Worm (Caenorhabditis elegans) whole organism, young adult: Measurements from ENCODE around the gene rbm-28.

ENCODE experiments used
- C06A6.2 ChIP-seq: fragments of 200-800 bp; sonication (Bioruptor generic); conservative IDR thresholded peaks from 2 replicates; pipeline ENCODE4 v1.3.6; 2022; ENCODE audit warnings: missing genetic modification characterization, missing compliant biosample characterization
- F23B12.7 ChIP-seq: sonication (generic microtip); optimal IDR thresholded peaks from 2 replicates; lab custom pipeline; 2017; ENCODE audit warnings: missing genetic modification characterization, mild to moderate bottlenecking, missing compliant biosample characterization, antibody characterized with exemption, moderate library complexity; ENCODE audit not compliant: insufficient read depth
- F33H1.4 ChIP-seq: fragments of 200-800 bp; sonication (Bioruptor generic); IDR thresholded peaks from 2 replicates; pipeline ENCODE4 v1.3.6; 2022; ENCODE audit warnings: missing genetic modification reagents, missing genetic modification characterization, missing compliant biosample characterization
- Y53G8AR.9 ChIP-seq: fragments of 200-800 bp; sonication (Bioruptor generic); conservative IDR thresholded peaks from 2 replicates; pipeline ENCODE4 v1.3.6; 2022; ENCODE audit warnings: missing genetic modification reagents, missing genetic modification characterization, missing compliant biosample characterization
- Y67H2A.10 ChIP-seq: fragments of 200-800 bp; sonication (Bioruptor generic); conservative IDR thresholded peaks from 2 replicates; pipeline ENCODE4 v1.3.6; 2022; ENCODE audit warnings: missing genetic modification reagents, missing genetic modification characterization, missing compliant biosample characterization
- ZK185.1 ChIP-seq: sonication (generic microtip); optimal IDR thresholded peaks from 2 replicates; lab custom pipeline; 2016; ENCODE audit warnings: mild to moderate bottlenecking, missing genetic modification characterization, missing compliant biosample characterization; ENCODE audit not compliant: poor library complexity, severe bottlenecking
- aptf-2 ChIP-seq: fragments of 200-800 bp; sonication (Bioruptor generic); conservative IDR thresholded peaks from 2 replicates; pipeline ENCODE4 v1.3.6; 2022; ENCODE audit warnings: missing genetic modification reagents, missing genetic modification characterization, missing compliant biosample characterization
- cebp-1 ChIP-seq, 2 experiments: fragments of 200-800 bp in 1 of 2; sonication (Bioruptor generic) in 1 of 2; sonication (generic microtip) in 1 of 2; IDR thresholded peaks in 1 of 2; optimal IDR thresholded peaks in 1 of 2; 2 replicates each; pipeline versions ENCODE4 v1.3.6 to Lab custom; 2017 to 2022; ENCODE audit warnings: missing compliant biosample characterization in 2 of 2, missing genetic modification characterization in 2 of 2, mild to moderate bottlenecking in 1 of 2, missing genetic modification reagents in 1 of 2, moderate library complexity in 1 of 2
- ceh-79 ChIP-seq: sonication (generic microtip); optimal IDR thresholded peaks from 2 replicates; lab custom pipeline; 2017; ENCODE audit warnings: mild to moderate bottlenecking, missing genetic modification characterization, missing compliant biosample characterization
- dox-1 ChIP-seq: fragments of 200-800 bp; sonication (Bioruptor generic); IDR thresholded peaks from 2 replicates; pipeline ENCODE4 v1.3.6; 2022; ENCODE audit warnings: missing genetic modification reagents, missing genetic modification characterization, missing compliant biosample characterization
- efl-1 ChIP-seq: fragments of 150-350 bp; optimal IDR thresholded peaks from 2 replicates; lab custom pipeline; 2014; ENCODE audit warnings: missing biosample characterization, missing genetic modification reagents, missing genetic modification characterization
- hmg-1.2 ChIP-seq: fragments of 200-800 bp; sonication (Bioruptor generic); IDR thresholded peaks from 2 replicates; pipeline ENCODE4 v1.3.6; 2022; ENCODE audit warnings: missing genetic modification reagents, missing genetic modification characterization, missing compliant biosample characterization
- lin-35 ChIP-seq, 3 experiments: fragments of 150-350 bp in 2 of 3; sonication (generic microtip) in 1 of 3; optimal IDR thresholded peaks; 2 replicates each; lab custom pipeline; 2014 to 2018; ENCODE audit warnings: missing biosample characterization in 3 of 3, missing genetic modification characterization in 3 of 3, missing genetic modification reagents in 3 of 3
- lin-40 ChIP-seq: sonication (generic microtip); optimal IDR thresholded peaks from 2 replicates; lab custom pipeline; 2016; ENCODE audit warnings: missing genetic modification characterization, mild to moderate bottlenecking, missing compliant biosample characterization, missing genotype, missing genetic modification reagents
- lin-54 ChIP-seq: fragments of 200-800 bp; sonication (Bioruptor generic); optimal IDR thresholded peaks from 2 replicates; lab custom pipeline; 2018; ENCODE audit warnings: mild to moderate bottlenecking, missing genetic modification characterization, missing compliant biosample characterization
- lsl-1 ChIP-seq: fragments of 200-800 bp; sonication (Bioruptor generic); optimal IDR thresholded peaks from 2 replicates; lab custom pipeline; 2018; ENCODE audit warnings: mild to moderate bottlenecking, missing genetic modification characterization, moderate library complexity, missing compliant biosample characterization
- madf-6 ChIP-seq: fragments of 200-800 bp; sonication (Bioruptor generic); IDR thresholded peaks from 2 replicates; pipeline ENCODE4 v1.3.6; 2022; ENCODE audit warnings: missing genetic modification reagents, missing genetic modification characterization, missing compliant biosample characterization
- nhr-179 ChIP-seq: sonication (generic microtip); optimal IDR thresholded peaks from 2 replicates; lab custom pipeline; 2016; ENCODE audit warnings: mild to moderate bottlenecking, missing genetic modification characterization, missing compliant biosample characterization
- nhr-80 ChIP-seq: sonication (generic microtip); optimal IDR thresholded peaks from 2 replicates; lab custom pipeline; 2016; ENCODE audit warnings: missing genetic modification characterization, missing compliant biosample characterization
- rcor-1 ChIP-seq: fragments of 200-800 bp; sonication (Bioruptor generic); IDR thresholded peaks from 2 replicates; pipeline ENCODE4 v1.3.6; 2022; ENCODE audit warnings: missing genetic modification reagents, missing genetic modification characterization, missing compliant biosample characterization
- snpc-1.1 ChIP-seq: sonication (generic microtip); optimal IDR thresholded peaks from 2 replicates; lab custom pipeline; 2017; ENCODE audit warnings: missing genetic modification characterization, mild to moderate bottlenecking, missing compliant biosample characterization, antibody characterized with exemption, moderate library complexity, missing genotype, missing genetic modification reagents; ENCODE audit not compliant: insufficient read depth
- snpc-1.3 ChIP-seq: sonication (generic microtip); optimal IDR thresholded peaks from 2 replicates; lab custom pipeline; 2017; ENCODE audit warnings: missing genetic modification characterization, mild to moderate bottlenecking, missing compliant biosample characterization, antibody characterized with exemption, moderate library complexity, missing genotype, missing genetic modification reagents; ENCODE audit not compliant: insufficient read depth
- snpc-4 ChIP-seq, 5 experiments: fragments of 150-350 bp in 1 of 5; sonication (generic microtip) in 4 of 5; optimal IDR thresholded peaks; 2 replicates each; lab custom pipeline; 2014 to 2018; ENCODE audit warnings: missing genetic modification characterization in 5 of 5, missing biosample characterization in 3 of 5, antibody characterized with exemption in 2 of 5, mild to moderate bottlenecking in 2 of 5, missing compliant biosample characterization in 2 of 5, missing genotype in 2 of 5, moderate library complexity in 2 of 5, missing genetic modification reagents in 1 of 5
- somi-1 ChIP-seq: fragments of 200-800 bp; sonication (Bioruptor generic); optimal IDR thresholded peaks from 2 replicates; lab custom pipeline; 2018; ENCODE audit warnings: mild to moderate bottlenecking, missing genetic modification characterization, missing compliant biosample characterization
- unc-130 ChIP-seq: sonication (generic microtip); optimal IDR thresholded peaks from 2 replicates; lab custom pipeline; 2016; ENCODE audit warnings: missing genetic modification reagents, missing genetic modification characterization, missing compliant biosample characterization
- unc-62 ChIP-seq: fragments of 150-350 bp; optimal IDR thresholded peaks from 2 replicates; lab custom pipeline; 2014; ENCODE audit warnings: missing biosample characterization, missing genetic modification reagents, missing genetic modification characterization
- zfh-2 ChIP-seq: fragments of 200-800 bp; sonication (Bioruptor generic); conservative IDR thresholded peaks from 2 replicates; pipeline ENCODE4 v1.3.6; 2022; ENCODE audit warnings: missing genetic modification reagents, missing genetic modification characterization, missing compliant biosample characterization
- ztf-18 ChIP-seq: sonication (generic microtip); optimal IDR thresholded peaks from 2 replicates; lab custom pipeline; 2016; ENCODE audit warnings: missing genotype, mild to moderate bottlenecking, missing genetic modification characterization, missing compliant biosample characterization
- ztf-6 ChIP-seq: fragments of 200-800 bp; sonication (Bioruptor generic); IDR thresholded peaks from 2 replicates; pipeline ENCODE4 v1.3.6; 2022; ENCODE audit warnings: missing genetic modification reagents, missing genetic modification characterization, missing compliant biosample characterization

Gene rbm-28

DNA sequence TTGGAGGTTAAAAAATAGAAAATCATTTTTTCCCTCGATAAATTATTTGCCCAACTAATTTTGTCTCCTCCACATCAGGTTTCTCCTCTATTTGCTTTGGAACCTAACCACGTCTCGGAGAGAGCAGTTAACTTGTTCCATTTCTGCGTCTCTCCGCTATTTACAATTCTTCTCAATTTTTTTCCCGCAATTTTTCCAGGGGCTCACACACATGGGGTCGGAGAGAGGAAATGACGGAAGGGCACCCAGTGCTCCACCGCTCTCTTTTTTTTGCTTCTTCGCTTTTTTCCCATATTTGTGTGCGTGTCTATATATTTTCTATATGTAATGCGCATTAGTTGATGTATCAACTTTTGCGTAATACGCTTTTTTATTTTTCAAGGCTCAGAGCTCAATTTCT is 46.5 kb upstream of the rbm-28 start:
- TF ChIP-seq cebp-1 (GFP tag; IDR thresholded peaks at IDR 0.05; lab: Robert Waterston, UW) (no peak), cebp-1 (tag; optimal IDR thresholded peaks at IDR 0.05; lab: Kevin White, UChicago) (peak; percentile 18), snpc-4 (GFP tag; optimal IDR thresholded peaks at IDR 0.05; lab: Kevin White, UChicago) (no peak), snpc-4 (tag; optimal IDR thresholded peaks at IDR 0.05; lab: Kevin White, UChicago) (peak in 1 of 4 experiments; percentile 17), ztf-6 (no peak), lin-35 (GFP tag; optimal IDR thresholded peaks at IDR 0.05; lab: Kevin White, UChicago) (no peak)

ce11 chrII:14811472-14811871 is 45.6 kb upstream of the rbm-28 start:
- no peak for TF ChIP-seq nhr-179 (tag; lab: Kevin White, UChicago)
- TF ChIP-seq C06A6.2: no peak
- no peak for TF ChIP-seq ZK185.1 (tag; lab: Kevin White, UChicago)
- TF ChIP-seq unc-62: peak; percentile 38
- no peak for TF ChIP-seq snpc-1.1 (tag; lab: Kevin White, UChicago)
- peak; percentile 80; the same call in 1 of the 2 replicates for TF ChIP-seq hmg-1.2 (GFP tag; lab: Robert Waterston, UW)
- 0 out of 2 replicates have a peak, but pooled peaks have one; percentile 21 for TF ChIP-seq zfh-2 (GFP tag; lab: Robert Waterston, UW)
- no peak for TF ChIP-seq aptf-2 (GFP tag; lab: Robert Waterston, UW)
- TF ChIP-seq Y67H2A.10 (GFP tag; lab: Robert Waterston, UW): no peak
- no peak for TF ChIP-seq snpc-1.3 (tag; lab: Kevin White, UChicago)
- 0 out of 2 replicates have a peak, but pooled peaks have one; percentile 12 for TF ChIP-seq cebp-1 (GFP tag; IDR thresholded peaks at IDR 0.05; lab: Robert Waterston, UW)
- TF ChIP-seq cebp-1 (tag; optimal IDR thresholded peaks at IDR 0.05; lab: Kevin White, UChicago): peak; percentile 45
- TF ChIP-seq lin-40 (tag; lab: Kevin White, UChicago): no peak
- peak; percentile 53 for TF ChIP-seq nhr-80 (tag; lab: Kevin White, UChicago)
- TF ChIP-seq rcor-1 (GFP tag; lab: Robert Waterston, UW): no peak
- TF ChIP-seq ceh-79 (tag; lab: Kevin White, UChicago): no peak
- TF ChIP-seq somi-1 (GFP tag; lab: Kevin White, UChicago): no peak

DNA sequence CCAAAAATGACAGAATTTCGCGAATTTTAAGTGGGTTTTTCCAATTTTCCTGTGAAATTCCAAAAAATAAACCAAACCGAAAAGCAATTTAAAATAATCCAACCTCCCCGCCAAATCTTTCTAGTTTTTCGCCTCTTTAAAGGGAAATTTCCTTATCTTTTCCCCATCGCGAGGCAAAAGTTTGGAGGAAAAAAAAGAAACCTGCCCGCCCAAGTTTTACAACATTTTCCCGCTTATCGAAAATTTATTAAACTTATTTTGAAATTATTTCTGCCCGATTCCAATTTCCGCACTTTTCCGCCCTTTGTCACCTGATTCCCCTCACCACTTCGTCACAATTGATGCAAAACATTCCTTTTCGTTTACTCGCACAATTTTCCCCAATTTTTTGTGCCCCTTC is 44.8 kb upstream of the rbm-28 start, which contains the start of gene osta-3:
Gene osta-3 (plus strand): TSS at position 301 of the 400 bp plus-strand sequence.
- TF ChIP-seq madf-6 (GFP tag; lab: Robert Waterston, UW): peak; percentile 54; the same call in 1 of the 2 replicates
- TF ChIP-seq efl-1 (GFP tag; lab: Kevin White, UChicago): peak; percentile 13
- TF ChIP-seq unc-130 (GFP tag; lab: Kevin White, UChicago): no peak

DNA sequence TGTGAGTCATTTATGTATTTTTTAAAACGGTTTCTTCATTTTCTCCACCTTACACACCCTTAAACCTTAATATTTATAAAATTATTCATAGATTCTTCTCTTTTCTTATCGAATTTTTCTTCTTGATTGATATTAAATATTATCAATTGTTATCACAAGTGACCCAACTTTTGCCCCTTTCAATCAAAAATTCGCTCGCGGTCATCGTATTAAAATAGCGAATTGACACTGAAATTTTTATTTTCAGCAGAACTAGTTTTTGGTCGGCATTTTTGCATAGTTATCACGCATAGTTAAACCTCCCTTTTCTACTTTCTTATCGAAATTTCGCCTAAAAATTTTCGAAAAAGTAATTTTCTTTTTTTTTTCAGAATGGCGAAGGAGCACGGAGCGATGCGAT is 44.4 kb upstream of the rbm-28 start:
- TF ChIP-seq dox-1 (GFP tag; lab: Robert Waterston, UW): peak; percentile 45; the same call in 1 of the 2 replicates
- TF ChIP-seq F23B12.7 (tag; lab: Kevin White, UChicago): no peak
- TF ChIP-seq unc-62: peak; percentile 24
- no peak for TF ChIP-seq cebp-1 (GFP tag; IDR thresholded peaks at IDR 0.05; lab: Robert Waterston, UW)
- TF ChIP-seq cebp-1 (tag; optimal IDR thresholded peaks at IDR 0.05; lab: Kevin White, UChicago): peak; percentile 38
- peak; percentile 84 for TF ChIP-seq nhr-80 (tag; lab: Kevin White, UChicago)
- TF ChIP-seq F33H1.4 (GFP tag; lab: Robert Waterston, UW): no peak
- TF ChIP-seq lin-54 (GFP tag; lab: Kevin White, UChicago): no peak
- TF ChIP-seq Y53G8AR.9 (GFP tag; lab: Robert Waterston, UW): 0 out of 2 replicates have a peak, but pooled peaks have one; percentile 39

DNA sequence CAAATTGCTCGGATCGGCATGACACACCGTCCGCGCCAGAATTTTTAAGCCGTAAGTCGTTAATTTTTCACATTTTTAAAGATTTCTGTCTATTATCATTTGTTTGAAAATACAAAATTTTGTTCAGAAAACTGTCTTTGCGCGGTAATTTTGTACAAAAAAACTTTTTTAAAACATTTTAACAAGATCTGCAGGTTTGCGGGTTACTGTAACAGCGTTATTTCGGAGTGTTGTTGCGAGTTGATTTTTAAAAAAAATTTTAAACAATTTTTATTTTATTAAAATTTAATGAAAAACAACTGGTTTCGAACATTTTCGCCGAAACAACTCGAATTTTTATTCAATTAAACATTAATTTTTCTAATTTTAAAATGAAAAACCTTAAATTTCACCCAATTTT is 44.0 kb upstream of the rbm-28 start:
- TF ChIP-seq ztf-18 (tag; lab: Kevin White, UChicago) (no peak), madf-6 (GFP tag; lab: Robert Waterston, UW) (0 out of 2 replicates have a peak, but pooled peaks have one; percentile 9), lsl-1 (GFP tag; lab: Kevin White, UChicago) (peak; percentile 69)
